Worm (Caenorhabditis elegans): ENCODE data around the gene F07A11.5.

ce11 chrII:11599751-11600150, 12.3 kb upstream of the F07A11.5 start, which contains the start of gene npp-5:
- TF ChIP-seq C08G9.2 (tag; optimal IDR thresholded peaks at IDR 0.05) = no peak
- no peak for TF ChIP-seq hlh-15 (tag; optimal IDR thresholded peaks at IDR 0.05)
- no peak for TF ChIP-seq mec-3 (tag; optimal IDR thresholded peaks at IDR 0.05; ENCODE audit: borderline replicate concordance)
- TF ChIP-seq ama-1 (optimal IDR thresholded peaks at IDR 0.05) = no peak
- peak; percentile 3 for TF ChIP-seq elt-2 (tag; optimal IDR thresholded peaks at IDR 0.05)
- TF ChIP-seq pag-3 (tag; optimal IDR thresholded peaks at IDR 0.05; ENCODE audit: borderline replicate concordance) = no peak
- no peak for TF ChIP-seq unc-55 (GFP tag; optimal IDR thresholded peaks at IDR 0.05)
- no peak for TF ChIP-seq hlh-8 (tag; optimal IDR thresholded peaks at IDR 0.05)
- TF ChIP-seq nhr-232 (tag; optimal IDR thresholded peaks at IDR 0.05) = no peak
